Fruit fly (Drosophila melanogaster) whole organism, embryonic: ENCODE measurements around the gene Tango2.

Experiments
- Atf3 ChIP-seq: fragments of 200-800 bp; sonication (Bioruptor generic); optimal IDR thresholded peaks from 3 replicates; lab custom pipeline; 2016; ENCODE audit warnings: missing biosample characterization, missing genetic modification characterization
- Bteb2 ChIP-seq: fragments of 200-800 bp; sonication (Bioruptor generic); optimal IDR thresholded peaks from 2 replicates; lab custom pipeline; 2016; ENCODE audit warnings: missing biosample characterization, missing genetic modification characterization
- CG11085 ChIP-seq: fragments of 200-800 bp; sonication (Bioruptor generic); IDR thresholded peaks from 2 replicates; pipeline ENCODE4 v1.3.6; 2022; ENCODE audit warnings: missing biosample characterization, missing genetic modification characterization
- CG11560 ChIP-seq: fragments of 200-800 bp; sonication (Bioruptor generic); IDR thresholded peaks from 3 replicates; pipeline ENCODE4 v1.3.6; 2022; ENCODE audit warnings: missing biosample characterization, missing genetic modification characterization
- CG11696 ChIP-seq: fragments of 200-800 bp; sonication (Bioruptor generic); IDR thresholded peaks from 2 replicates; pipeline ENCODE4 v1.3.6; 2022; ENCODE audit warnings: missing biosample characterization, missing genetic modification characterization
- CG12236 ChIP-seq: fragments of 200-800 bp; sonication (Bioruptor generic); optimal IDR thresholded peaks from 2 replicates; lab custom pipeline; 2016; ENCODE audit warnings: missing biosample characterization, missing genetic modification characterization
- CG12659 ChIP-seq: fragments of 200-800 bp; sonication (Bioruptor generic); optimal IDR thresholded peaks from 3 replicates; lab custom pipeline; 2017; ENCODE audit warnings: mild to moderate bottlenecking, missing biosample characterization, missing genetic modification reagents, missing genetic modification characterization
- CG13123 ChIP-seq: fragments of 200-800 bp; sonication (Bioruptor generic); optimal IDR thresholded peaks from 2 replicates; lab custom pipeline; 2016; ENCODE audit warnings: missing biosample characterization, missing genetic modification characterization
- CG13624 ChIP-seq: fragments of 200-800 bp; sonication (Bioruptor generic); optimal IDR thresholded peaks from 2 replicates; lab custom pipeline; 2016; ENCODE audit warnings: missing biosample characterization, missing genetic modification characterization
- CG15479 ChIP-seq: fragments of 200-800 bp; sonication (Bioruptor generic); optimal IDR thresholded peaks from 3 replicates; lab custom pipeline; 2019; ENCODE audit warnings: missing biosample characterization, mild to moderate bottlenecking, missing genetic modification characterization, moderate library complexity
- CG16863 ChIP-seq: fragments of 200-800 bp; sonication (Bioruptor generic); optimal IDR thresholded peaks from 3 replicates; lab custom pipeline; 2016; ENCODE audit warnings: missing biosample characterization, missing genetic modification characterization
- CG17186 ChIP-seq: fragments of 200-800 bp; sonication (Bioruptor generic); optimal IDR thresholded peaks from 3 replicates; lab custom pipeline; 2017; ENCODE audit warnings: missing biosample characterization, missing genetic modification reagents, missing genetic modification characterization
- CG17328 ChIP-seq: fragments of 200-800 bp; sonication (Bioruptor generic); IDR thresholded peaks from 2 replicates; pipeline ENCODE4 v1.3.6; 2022; ENCODE audit warnings: missing biosample characterization, missing genetic modification characterization
- CG17802 ChIP-seq: fragments of 200-800 bp; sonication (Bioruptor generic); optimal IDR thresholded peaks from 2 replicates; lab custom pipeline; 2018; ENCODE audit warnings: missing biosample characterization, mild to moderate bottlenecking, missing genetic modification characterization, moderate library complexity
- CG17829 ChIP-seq: fragments of 200-800 bp; optimal IDR thresholded peaks from 2 replicates; lab custom pipeline; 2019; ENCODE audit warnings: missing biosample characterization, mild to moderate bottlenecking, missing genetic modification characterization, moderate library complexity
- CG31224 ChIP-seq: fragments of 200-800 bp; sonication (Bioruptor generic); IDR thresholded peaks from 2 replicates; pipeline ENCODE4 v1.3.6; 2022; ENCODE audit warnings: missing biosample characterization, missing genetic modification characterization
- CG34224 ChIP-seq: fragments of 200-800 bp; sonication (Bioruptor generic); IDR thresholded peaks from 3 replicates; pipeline ENCODE4 v1.3.6; 2022; ENCODE audit warnings: missing biosample characterization, missing genetic modification characterization; ENCODE audit not compliant: partially characterized antibody
- CG4360 ChIP-seq: fragments of 200-800 bp; sonication (Bioruptor generic); IDR thresholded peaks from 2 replicates; pipeline ENCODE4 v1.3.6; 2022; ENCODE audit warnings: missing biosample characterization, missing genetic modification characterization
- CG6254 ChIP-seq: fragments of 200-800 bp; sonication (Bioruptor generic); optimal IDR thresholded peaks from 3 replicates; lab custom pipeline; 2017; ENCODE audit warnings: mild to moderate bottlenecking, missing biosample characterization, missing genetic modification reagents, missing genetic modification characterization
- Doc2 ChIP-seq: fragments of 200-800 bp; sonication (Bioruptor generic); IDR thresholded peaks from 2 replicates; pipeline ENCODE4 v1.3.6; 2022; ENCODE audit warnings: missing biosample characterization, missing genetic modification characterization
- Ets97D ChIP-seq: fragments of 200-800 bp; sonication (Bioruptor generic); optimal IDR thresholded peaks from 3 replicates; lab custom pipeline; 2016; ENCODE audit warnings: missing biosample characterization, missing genetic modification characterization
- HLH3B ChIP-seq: fragments of 200-800 bp; sonication (Bioruptor generic); IDR thresholded peaks from 2 replicates; pipeline ENCODE4 v1.3.6; 2022; ENCODE audit warnings: missing biosample characterization, missing genetic modification characterization
- HLH4C ChIP-seq: fragments of 200-800 bp; sonication (Bioruptor generic); IDR thresholded peaks from 3 replicates; pipeline ENCODE4 v1.3.6; 2022; ENCODE audit warnings: missing biosample characterization, missing genetic modification characterization; ENCODE audit not compliant: partially characterized antibody
- Hr3 ChIP-seq: fragments of 200-800 bp; sonication (Bioruptor generic); optimal IDR thresholded peaks from 3 replicates; lab custom pipeline; 2016; ENCODE audit warnings: missing biosample characterization, missing genetic modification characterization
- Hsf ChIP-seq: fragments of 200-800 bp; sonication (Bioruptor generic); optimal IDR thresholded peaks from 3 replicates; lab custom pipeline; 2016; ENCODE audit warnings: missing biosample characterization, missing genetic modification characterization
- MTF-1 ChIP-seq: fragments of 200-800 bp; sonication (Bioruptor generic); optimal IDR thresholded peaks from 2 replicates; lab custom pipeline; 2018; ENCODE audit warnings: missing biosample characterization, mild to moderate bottlenecking, missing genetic modification characterization, borderline replicate concordance
- Neu2 ChIP-seq: fragments of 200-800 bp; sonication (Bioruptor generic); optimal IDR thresholded peaks from 3 replicates; lab custom pipeline; 2016; ENCODE audit warnings: missing biosample characterization, missing genetic modification characterization, borderline replicate concordance
- Nf-YA ChIP-seq: fragments of 200-800 bp; sonication (Bioruptor generic); IDR thresholded peaks from 2 replicates; pipeline ENCODE4 v1.3.6; 2022; ENCODE audit warnings: missing biosample characterization, missing genetic modification characterization
- Scr ChIP-seq: fragments of 200-800 bp; sonication (Bioruptor generic); IDR thresholded peaks from 2 replicates; pipeline ENCODE4 v1.3.6; 2022; ENCODE audit warnings: missing biosample characterization, missing genetic modification characterization; ENCODE audit not compliant: partially characterized antibody
- Sry-δ ChIP-seq: fragments of 200-800 bp; sonication (Bioruptor generic); optimal IDR thresholded peaks from 2 replicates; lab custom pipeline; 2016; ENCODE audit warnings: missing biosample characterization, missing genetic modification characterization
- TFAM ChIP-seq: fragments of 200-800 bp; sonication (Bioruptor generic); optimal IDR thresholded peaks from 2 replicates; lab custom pipeline; 2017; ENCODE audit warnings: missing biosample characterization, missing genetic modification characterization, inconsistent platforms
- Trl ChIP-seq, 3 experiments: fragments of >200 bp in 2 of 3; fragments of 200-800 bp in 1 of 3; sonication (Bioruptor generic) in 1 of 3; optimal IDR thresholded peaks; 2 replicates in 1 of 3; 3 replicates in 2 of 3; lab custom pipeline; 2016 to 2017; ENCODE audit warnings: missing biosample characterization in 1 of 3, missing genetic modification characterization in 1 of 3
- ara ChIP-seq: fragments of 200-800 bp; sonication (Bioruptor generic); IDR thresholded peaks from 2 replicates; pipeline ENCODE4 v1.3.6; 2022; ENCODE audit warnings: missing biosample characterization, missing genetic modification characterization
- bigmax ChIP-seq: fragments of 200-800 bp; sonication (Bioruptor generic); optimal IDR thresholded peaks from 2 replicates; lab custom pipeline; 2018; ENCODE audit warnings: missing biosample characterization, mild to moderate bottlenecking, missing genetic modification characterization
- cas ChIP-seq: fragments of 200-800 bp; sonication (Bioruptor generic); IDR thresholded peaks from 2 replicates; pipeline ENCODE4 v1.3.6; 2022; ENCODE audit warnings: missing biosample characterization, missing genetic modification characterization
- caup ChIP-seq: fragments of 200-800 bp; sonication (Bioruptor generic); optimal IDR thresholded peaks from 3 replicates; lab custom pipeline; 2017; ENCODE audit warnings: missing biosample characterization, mild to moderate bottlenecking, missing genetic modification characterization, moderate library complexity; ENCODE audit not compliant: severe bottlenecking
- chif ChIP-seq, 2 experiments: fragments of 200-800 bp; sonication (Bioruptor generic); optimal IDR thresholded peaks; 3 replicates each; lab custom pipeline; 2016; ENCODE audit warnings: missing biosample characterization in 2 of 2, missing genetic modification characterization in 2 of 2
- corto ChIP-seq: fragments of 200-800 bp; sonication (Bioruptor generic); optimal IDR thresholded peaks from 2 replicates; lab custom pipeline; 2016; ENCODE audit warnings: missing biosample characterization, mild to moderate bottlenecking, missing genetic modification characterization, moderate library complexity
- crp ChIP-seq, 2 experiments: fragments of 200-800 bp; sonication (Bioruptor generic); optimal IDR thresholded peaks; 2 replicates in 1 of 2; 3 replicates in 1 of 2; lab custom pipeline; 2017; ENCODE audit warnings: missing biosample characterization in 2 of 2, missing genetic modification characterization in 2 of 2, mild to moderate bottlenecking in 1 of 2, moderate library complexity in 1 of 2
- ewg ChIP-seq: fragments of 200-800 bp; sonication (Bioruptor generic); optimal IDR thresholded peaks from 3 replicates; lab custom pipeline; 2017; ENCODE audit warnings: mild to moderate bottlenecking, missing biosample characterization, missing genetic modification reagents, missing genetic modification characterization
- gem ChIP-seq: fragments of 200-800 bp; sonication (Bioruptor generic); optimal IDR thresholded peaks from 2 replicates; lab custom pipeline; 2019; ENCODE audit warnings: missing biosample characterization, mild to moderate bottlenecking, missing genetic modification characterization, moderate library complexity
- gsb-n ChIP-seq: fragments of 200-800 bp; sonication (Bioruptor generic); optimal IDR thresholded peaks from 3 replicates; lab custom pipeline; 2018; ENCODE audit warnings: missing biosample characterization, mild to moderate bottlenecking, missing genetic modification characterization
- hth ChIP-seq: fragments of >200 bp; optimal IDR thresholded peaks from 2 replicates; lab custom pipeline; 2017; ENCODE audit warnings: inconsistent platforms
- jigr1 ChIP-seq: fragments of 200-800 bp; sonication (Bioruptor generic); IDR thresholded peaks from 3 replicates; pipeline ENCODE4 v1.3.6; 2022; ENCODE audit warnings: missing biosample characterization, missing genetic modification characterization
- lola ChIP-seq, 3 experiments: fragments of >200 bp in 2 of 3; fragments of 200-800 bp in 1 of 3; sonication (Bioruptor generic) in 1 of 3; optimal IDR thresholded peaks; 2 replicates each; lab custom pipeline; 2017 to 2019; ENCODE audit warnings: missing biosample characterization in 3 of 3, missing genetic modification characterization in 3 of 3, mild to moderate bottlenecking in 1 of 3, moderate library complexity in 1 of 3
- nom ChIP-seq: fragments of 200-800 bp; sonication (Bioruptor generic); optimal IDR thresholded peaks from 2 replicates; lab custom pipeline; 2017; ENCODE audit warnings: missing biosample characterization, missing genetic modification characterization, mild to moderate bottlenecking, moderate library complexity, missing genetic modification reagents
- pho ChIP-seq: fragments of 200-800 bp; sonication (Bioruptor generic); optimal IDR thresholded peaks from 2 replicates; lab custom pipeline; 2016; ENCODE audit warnings: missing biosample characterization, missing genetic modification characterization
- scrt ChIP-seq: fragments of 200-800 bp; sonication (Bioruptor generic); optimal IDR thresholded peaks from 2 replicates; lab custom pipeline; 2018; ENCODE audit warnings: missing biosample characterization, mild to moderate bottlenecking, missing genetic modification characterization, moderate library complexity
- tin ChIP-seq: fragments of 200-800 bp; sonication (Bioruptor generic); optimal IDR thresholded peaks from 3 replicates; lab custom pipeline; 2016; ENCODE audit warnings: missing biosample characterization, missing genetic modification characterization
- tna ChIP-seq: fragments of 200-800 bp; sonication (Bioruptor generic); IDR thresholded peaks from 2 replicates; pipeline ENCODE4 v1.3.6; 2022; ENCODE audit warnings: missing biosample characterization, missing genetic modification characterization; ENCODE audit not compliant: partially characterized antibody

The Tango2 gene

dm6 chrX:13605942-13606491 is 10.8 kb upstream of the Tango2 start (continued):
- TF ChIP-seq ewg (GFP tag; lab: Kevin White, UChicago) (no peak), jigr1 (GFP tag; lab: Robert Waterston, UW) (no peak), nom (GFP tag; lab: Kevin White, UChicago) (no peak), MTF-1 (GFP tag; lab: Kevin White, UChicago) (no peak), Sry-δ (GFP tag; lab: Kevin White, UChicago) (peak; percentile 70), CG15479 (GFP tag; lab: Kevin White, UChicago) (no peak), scrt (GFP tag; lab: Kevin White, UChicago) (no peak), Scr (peak; percentile 78), crp (GFP tag; optimal IDR thresholded peaks at IDR 0.05; lab: Kevin White, UChicago) (no peak), hth (lab: Kevin White, UChicago) (no peak), Atf3 (GFP tag; lab: Kevin White, UChicago) (no peak), CG31224 (GFP tag; lab: Robert Waterston, UW) (no peak), CG13624 (GFP tag; lab: Kevin White, UChicago) (no peak), bigmax (no peak), CG12659 (GFP tag; lab: Kevin White, UChicago) (no peak), CG6254 (GFP tag; lab: Kevin White, UChicago) (no peak), HLH4C (GFP tag; lab: Robert Waterston, UW) (peak; percentile 68), Hr3 (GFP tag; lab: Kevin White, UChicago) (no peak), gsb-n (no peak), gem (tag; lab: Kevin White, UChicago) (no peak), CG11560 (no peak), TFAM (GFP tag; lab: Kevin White, UChicago) (no peak), CG11696 (GFP tag; lab: Robert Waterston, UW) (no peak), HLH3B (GFP tag; lab: Robert Waterston, UW) (no peak), cas (GFP tag; lab: Robert Waterston, UW) (no peak), chif (GFP tag; optimal IDR thresholded peaks at IDR 0.05; lab: Kevin White, UChicago) (no peak), CG11085 (GFP tag; lab: Robert Waterston, UW) (no peak), Nf-YA (GFP tag; lab: Robert Waterston, UW) (no peak), lola (GFP tag; optimal IDR thresholded peaks at IDR 0.05; lab: Kevin White, UChicago) (no peak), tna (peak; percentile 63), CG16863 (GFP tag; lab: Kevin White, UChicago) (no peak), CG4360 (GFP tag; lab: Robert Waterston, UW) (no peak), CG13123 (GFP tag; lab: Kevin White, UChicago) (no peak), ara (GFP tag; lab: Robert Waterston, UW) (no peak), Hsf (GFP tag; lab: Kevin White, UChicago) (no peak), Ets97D (GFP tag; lab: Kevin White, UChicago) (no peak), tin (GFP tag; lab: Kevin White, UChicago) (no peak), Bteb2 (GFP tag; lab: Kevin White, UChicago) (no peak), CG17328 (GFP tag; lab: Robert Waterston, UW) (no peak), Doc2 (GFP tag; lab: Robert Waterston, UW) (no peak), pho (GFP tag; lab: Kevin White, UChicago) (no peak), CG34224 (GFP tag; lab: Robert Waterston, UW) (peak; percentile 75), CG12236 (GFP tag; lab: Kevin White, UChicago) (no peak), caup (GFP tag; lab: Kevin White, UChicago) (no peak), Trl (optimal IDR thresholded peaks at IDR 0.05; lab: Kevin White, UChicago) (no peak), Trl (GFP tag; optimal IDR thresholded peaks at IDR 0.05; lab: Kevin White, UChicago) (no peak), CG17186 (GFP tag; lab: Kevin White, UChicago) (peak; percentile 7), corto (no peak), CG17802 (no peak), Neu2 (no peak), CG17829 (tag; lab: Kevin White, UChicago) (no peak)
